Worm (Caenorhabditis elegans): Measurements from ENCODE around the gene D1005.10.

DNA sequence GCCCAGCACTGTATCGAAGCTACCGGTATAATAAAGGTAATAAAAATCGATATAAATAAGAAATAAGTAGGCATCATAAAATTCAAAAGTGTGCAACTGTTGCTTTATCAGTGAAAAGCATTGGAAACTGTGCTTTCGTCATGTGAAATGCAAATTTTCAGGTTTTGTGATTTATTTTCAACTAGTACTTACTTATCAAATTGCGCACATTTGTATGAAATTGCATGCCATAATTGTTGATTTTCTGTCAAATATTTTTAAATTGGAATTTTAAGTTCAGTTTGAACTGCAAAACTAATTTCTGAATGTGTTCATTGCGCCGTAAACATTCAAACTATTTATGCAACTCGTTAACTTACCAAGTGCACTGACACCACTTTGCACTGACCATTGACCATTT lies 267 bp downstream of the D1005.10 start, which contains the start of gene D1005.4:
- TF ChIP-seq lsy-2 (tag; optimal IDR thresholded peaks at IDR 0.05) (no peak), mab-5 (tag; optimal IDR thresholded peaks at IDR 0.05) (no peak)
